Worm (Caenorhabditis elegans) whole organism, young adult: Measurements from ENCODE around the gene F12F6.7.

Experiments used
- B0019.2 ChIP-seq: fragments of 200-800 bp; sonication (Bioruptor generic); conservative IDR thresholded peaks from 2 replicates; pipeline ENCODE4 v1.3.6; 2022; ENCODE audit warnings: missing genetic modification reagents, missing genetic modification characterization, missing compliant biosample characterization
- B0035.1 ChIP-seq: sonication (generic microtip); optimal IDR thresholded peaks from 2 replicates; lab custom pipeline; 2016; ENCODE audit warnings: missing genetic modification characterization, mild to moderate bottlenecking, missing compliant biosample characterization, missing genotype, missing genetic modification reagents
- B0261.1 ChIP-seq: sonication (generic microtip); optimal IDR thresholded peaks from 2 replicates; lab custom pipeline; 2016; ENCODE audit warnings: mild to moderate bottlenecking, missing genetic modification characterization, moderate library complexity, missing compliant biosample characterization
- C17E4.6 ChIP-seq: fragments of 200-800 bp; sonication (Bioruptor generic); IDR thresholded peaks from 2 replicates; pipeline ENCODE4 v1.3.6; 2022; ENCODE audit warnings: missing genetic modification reagents, missing genetic modification characterization, missing compliant biosample characterization
- F23B12.7 ChIP-seq: sonication (generic microtip); optimal IDR thresholded peaks from 2 replicates; lab custom pipeline; 2017; ENCODE audit warnings: missing genetic modification characterization, mild to moderate bottlenecking, missing compliant biosample characterization, antibody characterized with exemption, moderate library complexity; ENCODE audit not compliant: insufficient read depth
- F33H1.4 ChIP-seq: fragments of 200-800 bp; sonication (Bioruptor generic); IDR thresholded peaks from 2 replicates; pipeline ENCODE4 v1.3.6; 2022; ENCODE audit warnings: missing genetic modification reagents, missing genetic modification characterization, missing compliant biosample characterization
- F37B4.10 ChIP-seq: fragments of 200-800 bp; sonication (Bioruptor generic); IDR thresholded peaks from 2 replicates; pipeline ENCODE4 v1.3.6; 2022; ENCODE audit warnings: missing genetic modification characterization, missing compliant biosample characterization
- T26A5.8 ChIP-seq: sonication (generic microtip); optimal IDR thresholded peaks from 2 replicates; lab custom pipeline; 2016; ENCODE audit warnings: missing genetic modification characterization, missing compliant biosample characterization
- Y56A3A.18 ChIP-seq: fragments of 200-800 bp; sonication (Bioruptor generic); IDR thresholded peaks from 2 replicates; pipeline ENCODE4 v1.3.6; 2022; ENCODE audit warnings: missing genetic modification reagents, missing genetic modification characterization, missing compliant biosample characterization
- ZK185.1 ChIP-seq: sonication (generic microtip); optimal IDR thresholded peaks from 2 replicates; lab custom pipeline; 2016; ENCODE audit warnings: mild to moderate bottlenecking, missing genetic modification characterization, missing compliant biosample characterization; ENCODE audit not compliant: poor library complexity, severe bottlenecking
- atf-7 ChIP-seq: sonication (generic microtip); optimal IDR thresholded peaks from 2 replicates; lab custom pipeline; 2017; ENCODE audit warnings: mild to moderate bottlenecking, missing genetic modification characterization, missing compliant biosample characterization
- athp-1 ChIP-seq: sonication (generic microtip); optimal IDR thresholded peaks from 2 replicates; lab custom pipeline; 2017; ENCODE audit warnings: mild to moderate bottlenecking, missing genetic modification characterization, missing compliant biosample characterization
- ccch-3 ChIP-seq: fragments of 200-800 bp; sonication (Bioruptor generic); optimal IDR thresholded peaks from 2 replicates; lab custom pipeline; 2018; ENCODE audit warnings: mild to moderate bottlenecking, missing genetic modification characterization, missing compliant biosample characterization
- cebp-1 ChIP-seq, 2 experiments: fragments of 200-800 bp in 1 of 2; sonication (Bioruptor generic) in 1 of 2; sonication (generic microtip) in 1 of 2; IDR thresholded peaks in 1 of 2; optimal IDR thresholded peaks in 1 of 2; 2 replicates each; pipeline versions ENCODE4 v1.3.6 to Lab custom; 2017 to 2022; ENCODE audit warnings: missing compliant biosample characterization in 2 of 2, missing genetic modification characterization in 2 of 2, mild to moderate bottlenecking in 1 of 2, missing genetic modification reagents in 1 of 2, moderate library complexity in 1 of 2
- ceh-27 ChIP-seq: fragments of 200-800 bp; sonication (Bioruptor generic); optimal IDR thresholded peaks from 2 replicates; lab custom pipeline; 2018; ENCODE audit warnings: mild to moderate bottlenecking, missing genetic modification characterization, moderate library complexity, missing compliant biosample characterization
- dpff-1 ChIP-seq: sonication (generic microtip); optimal IDR thresholded peaks from 2 replicates; lab custom pipeline; 2017; ENCODE audit warnings: mild to moderate bottlenecking, missing genetic modification characterization, missing compliant biosample characterization
- efl-1 ChIP-seq: fragments of 150-350 bp; optimal IDR thresholded peaks from 2 replicates; lab custom pipeline; 2014; ENCODE audit warnings: missing biosample characterization, missing genetic modification reagents, missing genetic modification characterization
- fkh-3 ChIP-seq: sonication (generic microtip); optimal IDR thresholded peaks from 2 replicates; lab custom pipeline; 2016; ENCODE audit warnings: mild to moderate bottlenecking, missing genetic modification characterization, missing compliant biosample characterization
- him-1 ChIP-seq: sonication (generic microtip); optimal IDR thresholded peaks from 2 replicates; lab custom pipeline; 2016; ENCODE audit warnings: missing genotype, missing genetic modification reagents, missing genetic modification characterization, missing compliant biosample characterization
- hsf-1 ChIP-seq: fragments of 200-800 bp; sonication (Bioruptor generic); IDR thresholded peaks from 2 replicates; pipeline ENCODE4 v1.3.6; 2022; ENCODE audit warnings: missing genetic modification reagents, missing genetic modification characterization, missing compliant biosample characterization
- lag-1 ChIP-seq: fragments of 200-800 bp; sonication (Bioruptor generic); IDR thresholded peaks from 2 replicates; pipeline ENCODE4 v1.3.6; 2022; ENCODE audit warnings: missing genetic modification reagents, missing genetic modification characterization, missing compliant biosample characterization
- lin-40 ChIP-seq: sonication (generic microtip); optimal IDR thresholded peaks from 2 replicates; lab custom pipeline; 2016; ENCODE audit warnings: missing genetic modification characterization, mild to moderate bottlenecking, missing compliant biosample characterization, missing genotype, missing genetic modification reagents
- lsl-1 ChIP-seq: fragments of 200-800 bp; sonication (Bioruptor generic); optimal IDR thresholded peaks from 2 replicates; lab custom pipeline; 2018; ENCODE audit warnings: mild to moderate bottlenecking, missing genetic modification characterization, moderate library complexity, missing compliant biosample characterization
- lsy-27 ChIP-seq: sonication (generic microtip); optimal IDR thresholded peaks from 2 replicates; lab custom pipeline; 2017; ENCODE audit warnings: missing genetic modification characterization, mild to moderate bottlenecking, missing compliant biosample characterization, antibody characterized with exemption, missing genotype, borderline replicate concordance; ENCODE audit not compliant: insufficient read depth
- madf-3 ChIP-seq: fragments of 200-800 bp; sonication (Bioruptor generic); IDR thresholded peaks from 2 replicates; pipeline ENCODE4 v1.3.6; 2022; ENCODE audit warnings: missing genetic modification reagents, missing genetic modification characterization, missing compliant biosample characterization
- mcd-1 ChIP-seq: fragments of 200-800 bp; sonication (Bioruptor generic); IDR thresholded peaks from 2 replicates; pipeline ENCODE4 v1.3.6; 2022; ENCODE audit warnings: missing genetic modification reagents, missing genetic modification characterization, missing compliant biosample characterization
- mel-28 ChIP-seq: sonication (generic microtip); optimal IDR thresholded peaks from 2 replicates; lab custom pipeline; 2016; ENCODE audit warnings: borderline replicate concordance, mild to moderate bottlenecking, missing genetic modification characterization, missing compliant biosample characterization
- nfya-1 ChIP-seq: sonication (generic microtip); optimal IDR thresholded peaks from 2 replicates; lab custom pipeline; 2017; ENCODE audit warnings: antibody characterized with exemption, missing compliant biosample characterization, missing genetic modification characterization, borderline replicate concordance; ENCODE audit not compliant: insufficient read depth
- pha-4 ChIP-seq: fragments of 150-350 bp; sonication (generic microtip); optimal IDR thresholded peaks from 2 replicates; lab custom pipeline; 2014; ENCODE audit warnings: missing biosample characterization, missing genetic modification reagents, missing genetic modification characterization
- rpc-1 ChIP-seq, 2 experiments: fragments of 150-350 bp in 1 of 2; sonication (generic microtip) in 1 of 2; optimal IDR thresholded peaks; 2 replicates each; lab custom pipeline; 2014 to 2018; ENCODE audit warnings: missing biosample characterization in 1 of 2, missing genetic modification characterization in 1 of 2, missing genetic modification reagents in 1 of 2, missing genotype in 1 of 2
- sdz-38 ChIP-seq: sonication (generic microtip); optimal IDR thresholded peaks from 2 replicates; lab custom pipeline; 2016; ENCODE audit warnings: missing genotype, missing genetic modification characterization, missing compliant biosample characterization
- snpc-1.3 ChIP-seq: sonication (generic microtip); optimal IDR thresholded peaks from 2 replicates; lab custom pipeline; 2017; ENCODE audit warnings: missing genetic modification characterization, mild to moderate bottlenecking, missing compliant biosample characterization, antibody characterized with exemption, moderate library complexity, missing genotype, missing genetic modification reagents; ENCODE audit not compliant: insufficient read depth
- snpc-3.4 ChIP-seq: sonication (generic microtip); optimal IDR thresholded peaks from 2 replicates; lab custom pipeline; 2017; ENCODE audit warnings: missing genetic modification characterization, mild to moderate bottlenecking, missing compliant biosample characterization, antibody characterized with exemption, moderate library complexity, missing genotype, missing genetic modification reagents
- snpc-4 ChIP-seq, 5 experiments: fragments of 150-350 bp in 1 of 5; sonication (generic microtip) in 4 of 5; optimal IDR thresholded peaks; 2 replicates each; lab custom pipeline; 2014 to 2018; ENCODE audit warnings: missing genetic modification characterization in 5 of 5, missing biosample characterization in 3 of 5, antibody characterized with exemption in 2 of 5, mild to moderate bottlenecking in 2 of 5, missing compliant biosample characterization in 2 of 5, missing genotype in 2 of 5, moderate library complexity in 2 of 5, missing genetic modification reagents in 1 of 5
- somi-1 ChIP-seq: fragments of 200-800 bp; sonication (Bioruptor generic); optimal IDR thresholded peaks from 2 replicates; lab custom pipeline; 2018; ENCODE audit warnings: mild to moderate bottlenecking, missing genetic modification characterization, missing compliant biosample characterization
- tbp1 ChIP-seq: fragments of 200-800 bp; sonication (Bioruptor generic); optimal IDR thresholded peaks from 2 replicates; lab custom pipeline; 2018; ENCODE audit warnings: mild to moderate bottlenecking, missing genetic modification characterization, missing compliant biosample characterization
- tlf-1 ChIP-seq: fragments of 200-800 bp; sonication (Bioruptor generic); optimal IDR thresholded peaks from 2 replicates; lab custom pipeline; 2018; ENCODE audit warnings: mild to moderate bottlenecking, missing genetic modification characterization, missing compliant biosample characterization
- unc-130 ChIP-seq: sonication (generic microtip); optimal IDR thresholded peaks from 2 replicates; lab custom pipeline; 2016; ENCODE audit warnings: missing genetic modification reagents, missing genetic modification characterization, missing compliant biosample characterization
- unc-62 ChIP-seq: fragments of 150-350 bp; optimal IDR thresholded peaks from 2 replicates; lab custom pipeline; 2014; ENCODE audit warnings: missing biosample characterization, missing genetic modification reagents, missing genetic modification characterization
- xnd-1 ChIP-seq: sonication (generic microtip); optimal IDR thresholded peaks from 2 replicates; lab custom pipeline; 2016; ENCODE audit warnings: missing genotype, missing genetic modification reagents, missing genetic modification characterization, missing compliant biosample characterization
- ztf-28 ChIP-seq: fragments of 200-800 bp; sonication (Bioruptor generic); IDR thresholded peaks from 2 replicates; pipeline ENCODE4 v1.3.6; 2022; ENCODE audit warnings: missing genetic modification reagents, missing genetic modification characterization, missing compliant biosample characterization

F12F6.7 gene

DNA sequence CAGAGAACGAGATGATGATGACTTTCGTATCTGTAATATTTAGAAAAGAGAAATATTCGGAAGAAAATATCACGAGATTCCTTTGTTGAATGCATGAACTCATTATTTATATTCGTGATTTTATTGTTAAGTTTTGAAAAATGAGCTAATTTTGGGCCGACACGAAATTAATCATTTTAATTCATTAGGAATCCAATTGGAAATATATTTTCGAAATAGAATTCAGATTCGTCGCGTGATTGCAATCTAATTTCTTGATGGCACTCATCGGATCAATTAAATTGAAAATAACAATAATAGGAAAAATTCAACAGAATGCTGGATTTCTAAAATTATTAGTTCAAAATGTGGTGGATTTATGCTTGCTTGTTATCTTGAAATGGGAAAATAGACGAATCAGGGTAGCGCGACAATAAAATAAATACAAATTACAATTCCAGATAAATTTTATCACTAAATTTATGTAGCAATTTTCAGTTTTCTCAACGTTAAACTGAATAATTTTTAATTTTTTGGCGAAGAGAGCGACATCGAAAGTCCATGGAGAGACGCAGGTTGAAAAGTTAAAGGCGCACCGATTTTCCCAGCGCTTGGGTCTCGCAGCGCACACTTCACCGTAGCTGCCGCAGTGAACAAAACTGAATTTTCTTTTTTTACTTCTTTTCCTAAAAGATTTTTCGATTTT, 40.2 kb upstream of the F12F6.7 start (continued):
- TF ChIP-seq lag-1 (no peak), athp-1 (tag; lab: Kevin White, UChicago) (no peak), B0261.1 (no peak), cebp-1 (GFP tag; IDR thresholded peaks at IDR 0.05; lab: Robert Waterston, UW) (no peak), cebp-1 (tag; optimal IDR thresholded peaks at IDR 0.05; lab: Kevin White, UChicago) (peak; percentile 57), efl-1 (GFP tag; lab: Kevin White, UChicago) (no peak), unc-130 (GFP tag; lab: Kevin White, UChicago) (peak; percentile 54), xnd-1 (tag; lab: Kevin White, UChicago) (peak; percentile 24), somi-1 (GFP tag; lab: Kevin White, UChicago) (no peak), B0035.1 (peak; percentile 43), tlf-1 (GFP tag; lab: Kevin White, UChicago) (peak; percentile 35), T26A5.8 (tag; lab: Kevin White, UChicago) (no peak), mel-28 (tag; lab: Kevin White, UChicago) (no peak), lsl-1 (peak; percentile 69), ztf-28 (GFP tag; lab: Robert Waterston, UW) (no peak), tbp1 (peak; percentile 60), ceh-27 (GFP tag; lab: Kevin White, UChicago) (peak; percentile 32), F37B4.10 (GFP tag; lab: Robert Waterston, UW) (no peak), madf-3 (GFP tag; lab: Robert Waterston, UW) (peak; percentile 74; the same call in 1 of the 2 replicates), rpc-1 (optimal IDR thresholded peaks at IDR 0.05; lab: Kevin White, UChicago) (peak; percentile 1), rpc-1 (tag; optimal IDR thresholded peaks at IDR 0.05; lab: Kevin White, UChicago) (peak; percentile 3), C17E4.6 (no peak)

ce11 chrIV:11599717-11600116, 38.1 kb upstream of the F12F6.7 start:
- TF ChIP-seq ceh-27 (GFP tag; lab: Kevin White, UChicago), result no peak
- no peak for TF ChIP-seq snpc-3.4 (tag; lab: Kevin White, UChicago)
- no peak for TF ChIP-seq F37B4.10 (GFP tag; lab: Robert Waterston, UW)
- TF ChIP-seq pha-4 (tag; lab: Kevin White, UChicago), result no peak
- no peak for TF ChIP-seq dpff-1 (tag; lab: Kevin White, UChicago)
- TF ChIP-seq him-1 (tag; lab: Kevin White, UChicago), result no peak
- TF ChIP-seq lsy-27 (tag; lab: Kevin White, UChicago), result no peak
- TF ChIP-seq fkh-3, result no peak
- TF ChIP-seq Y56A3A.18 (GFP tag; lab: Robert Waterston, UW), result no peak
- no peak for TF ChIP-seq snpc-1.3 (tag; lab: Kevin White, UChicago)
- TF ChIP-seq ZK185.1 (tag; lab: Kevin White, UChicago), result no peak
- no peak for TF ChIP-seq B0019.2 (GFP tag; lab: Robert Waterston, UW)
- TF ChIP-seq snpc-4 (GFP tag; optimal IDR thresholded peaks at IDR 0.05; lab: Kevin White, UChicago), result no peak
- TF ChIP-seq snpc-4 (tag; optimal IDR thresholded peaks at IDR 0.05; lab: Kevin White, UChicago), result no peak
- no peak for TF ChIP-seq unc-62
- no peak for TF ChIP-seq C17E4.6

DNA sequence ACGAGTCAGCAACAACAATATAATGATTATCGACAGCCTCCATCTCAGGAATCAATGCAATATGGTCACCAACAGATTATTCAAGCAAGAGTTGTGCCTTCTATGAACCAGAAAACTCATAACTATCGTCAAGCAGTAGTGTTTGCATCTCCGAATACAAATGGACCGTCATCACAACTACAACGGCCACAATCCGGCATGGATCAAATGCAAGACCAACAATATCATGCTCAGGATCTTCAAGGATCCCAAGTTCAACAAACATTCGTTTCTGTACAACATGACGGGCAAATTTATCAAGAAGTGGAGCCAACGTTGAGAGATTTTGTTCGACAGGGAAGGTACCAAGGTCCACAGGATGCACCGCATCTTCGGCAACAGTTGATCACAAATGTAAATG, 35.4 kb upstream of the F12F6.7 start:
- TF ChIP-seq mcd-1 (GFP tag; lab: Robert Waterston, UW) (no peak), F23B12.7 (tag; lab: Kevin White, UChicago) (no peak), nfya-1 (tag; lab: Kevin White, UChicago) (no peak), atf-7 (no peak), F33H1.4 (no peak), hsf-1 (no peak), sdz-38 (tag; lab: Kevin White, UChicago) (no peak), lin-40 (no peak), F37B4.10 (GFP tag; lab: Robert Waterston, UW) (no peak), ccch-3 (GFP tag; lab: Kevin White, UChicago) (no peak)
- TF ChIP-seq, all 124 proteins: peak for 0
